Worm (Caenorhabditis elegans): Measurements from ENCODE around the gene W07G4.1.

The W07G4.1 gene

DNA sequence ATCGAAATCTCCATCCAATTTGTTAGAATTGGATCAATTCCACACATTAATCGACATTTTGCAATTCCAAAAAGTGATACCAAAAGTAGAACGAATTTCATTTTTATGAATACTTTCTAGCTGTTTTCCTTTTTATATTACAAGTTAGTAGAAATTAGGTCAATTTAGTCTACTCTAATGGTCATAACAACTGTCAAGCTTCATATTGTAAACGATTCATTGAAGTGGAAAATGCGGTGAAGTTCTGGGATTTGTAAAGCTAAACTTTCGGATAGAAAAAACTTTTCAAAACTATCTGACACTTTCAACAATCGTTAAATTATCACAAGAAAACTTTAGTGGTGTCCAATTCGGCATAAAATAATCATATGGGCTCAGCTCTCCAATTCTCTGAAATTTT, 1.3 kb downstream of the W07G4.1 start, which contains the start of gene W07G4.7:
TSS of gene W07G4.7 (minus strand) at position 101 of the 400 bp plus-strand sequence.
- TF ChIP-seq nhr-237 (tag; optimal IDR thresholded peaks at IDR 0.05), result no peak
- no peak for TF ChIP-seq attf-4 (tag; optimal IDR thresholded peaks at IDR 0.05)
- TF ChIP-seq arid-1 (GFP tag; conservative IDR thresholded peaks at IDR 0.05), result no peak
- no peak for TF ChIP-seq ztf-11 (tag; optimal IDR thresholded peaks at IDR 0.05)
- TF ChIP-seq lin-39 (tag; optimal IDR thresholded peaks at IDR 0.05), result no peak
- no peak for TF ChIP-seq snpc-1.2 (GFP tag; IDR thresholded peaks at IDR 0.05)
- TF ChIP-seq F44E2.7 (GFP tag; IDR thresholded peaks at IDR 0.05), result no peak
- no peak for TF ChIP-seq unc-39 (tag; optimal IDR thresholded peaks at IDR 0.05)
- no peak for TF ChIP-seq madf-5 (GFP tag; IDR thresholded peaks at IDR 0.05)
- TF ChIP-seq nhr-102 (tag; optimal IDR thresholded peaks at IDR 0.05), result no peak
- no peak for TF ChIP-seq jun-1 (tag; optimal IDR thresholded peaks at IDR 0.05)
- no peak for TF ChIP-seq rbr-2 (tag; optimal IDR thresholded peaks at IDR 0.05)
- TF ChIP-seq Y105C5A.15 (GFP tag; IDR thresholded peaks at IDR 0.05), result no peak
- no peak for TF ChIP-seq mep-1 (tag; optimal IDR thresholded peaks at IDR 0.05)
- TF ChIP-seq nhr-6 (tag; optimal IDR thresholded peaks at IDR 0.05), result no peak
- no peak for TF ChIP-seq fos-1 (tag; optimal IDR thresholded peaks at IDR 0.05)
- TF ChIP-seq ceh-20 (GFP tag; IDR thresholded peaks at IDR 0.05), result no peak
- TF ChIP-seq zfp-2 (tag; optimal IDR thresholded peaks at IDR 0.05), result no peak

DNA sequence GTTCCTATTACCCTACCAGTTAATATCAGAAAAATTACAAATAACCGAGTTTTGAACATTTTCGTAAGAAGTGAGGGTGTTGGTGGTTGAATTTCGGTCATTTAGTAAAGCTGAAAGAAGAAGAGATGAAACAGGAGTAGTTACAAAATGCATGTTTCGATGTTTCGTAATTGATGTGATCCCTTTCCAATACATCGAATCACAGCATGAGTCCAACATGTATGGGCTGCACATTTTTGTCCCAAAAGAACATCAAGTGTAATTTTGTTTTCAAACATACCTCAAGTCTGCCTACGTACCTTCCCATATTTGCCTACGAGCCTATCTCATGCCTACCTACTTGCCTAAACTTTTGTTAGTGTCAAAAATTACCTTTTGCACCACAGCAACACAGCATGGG, 3.1 kb downstream of the W07G4.1 start, which contains the start of gene W07G4.2:
TSS of gene W07G4.2 (minus strand) at position 101 of the 400 bp plus-strand sequence.
- TF ChIP-seq pqm-1 (tag; optimal IDR thresholded peaks at IDR 0.05) (no peak), ztf-11 (tag; optimal IDR thresholded peaks at IDR 0.05) (no peak), pha-4 (GFP tag; IDR thresholded peaks at IDR 0.05) (no peak), pha-4 (tag; optimal IDR thresholded peaks at IDR 0.05) (no peak), nhr-25 (tag; optimal IDR thresholded peaks at IDR 0.05; ENCODE audit: borderline replicate concordance, insufficient read depth) (no peak), fos-1 (tag; optimal IDR thresholded peaks at IDR 0.05) (no peak), snpc-1.2 (GFP tag; IDR thresholded peaks at IDR 0.05) (no peak), daf-19 (GFP tag; conservative IDR thresholded peaks at IDR 0.05) (no peak), dmd-9 (GFP tag; IDR thresholded peaks at IDR 0.05) (no peak), ceh-32 (tag; optimal IDR thresholded peaks at IDR 0.05; ENCODE audit: poor library complexity) (no peak), ztf-7 (tag; optimal IDR thresholded peaks at IDR 0.05) (no peak), hif-1 (tag; optimal IDR thresholded peaks at IDR 0.05) (no peak), sdz-12 (GFP tag; optimal IDR thresholded peaks at IDR 0.05) (no peak), snpc-4 (tag; optimal IDR thresholded peaks at IDR 0.05) (no peak), daf-16 (GFP tag; optimal IDR thresholded peaks at IDR 0.05) (no peak), daf-16 (tag; optimal IDR thresholded peaks at IDR 0.05) (no peak), mdl-1 (tag; optimal IDR thresholded peaks at IDR 0.05) (no peak)

DNA sequence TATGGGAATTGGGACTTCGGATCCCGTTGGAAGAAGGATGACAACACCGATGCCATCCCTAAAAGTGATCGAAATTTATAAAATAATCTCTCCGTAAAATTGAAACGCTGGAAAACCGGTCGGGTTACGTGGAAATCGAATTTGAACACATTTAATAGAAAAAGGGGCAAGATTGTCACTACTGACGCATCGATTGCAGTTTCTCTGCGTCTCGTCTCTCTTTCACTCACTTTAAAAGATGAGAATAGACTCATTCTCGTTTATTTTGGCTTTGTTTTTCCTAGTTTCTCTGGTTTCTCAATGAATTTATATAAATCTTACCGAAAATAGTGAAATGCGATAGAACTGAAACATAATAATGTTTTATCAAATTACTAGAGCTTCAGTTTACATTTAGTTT, 8.3 kb downstream of the W07G4.1 start, which contains the start of gene scyl-1:
TSS of gene scyl-1 (minus strand) at position 56 of the 400 bp plus-strand sequence.
- TF ChIP-seq F49E8.2 (tag; optimal IDR thresholded peaks at IDR 0.05; ENCODE audit: borderline replicate concordance) (no peak), zip-11 (GFP tag; IDR thresholded peaks at IDR 0.05) (no peak), vab-7 (GFP tag; IDR thresholded peaks at IDR 0.05) (no peak), ztf-7 (tag; optimal IDR thresholded peaks at IDR 0.05) (no peak), unc-62 (GFP tag; optimal IDR thresholded peaks at IDR 0.05 in 1 of 2) (peak in 1 of 2 experiments; percentile 82), unc-62 (tag; optimal IDR thresholded peaks at IDR 0.05) (no peak), nhr-28 (tag; optimal IDR thresholded peaks at IDR 0.05) (peak; percentile 70), hlh-11 (tag; optimal IDR thresholded peaks at IDR 0.05) (peak; percentile 78), lin-29 (GFP tag; IDR thresholded peaks at IDR 0.05) (0 out of 2 replicates have a peak, but pooled peaks have one; percentile 21), F37D6.2 (tag; optimal IDR thresholded peaks at IDR 0.05) (no peak), lsy-2 (tag; optimal IDR thresholded peaks at IDR 0.05) (peak in 1 of 2 experiments; percentile 90), jun-1 (tag; optimal IDR thresholded peaks at IDR 0.05) (peak; percentile 8), ces-1 (GFP tag; optimal IDR thresholded peaks at IDR 0.05) (no peak), nhr-48 (tag; optimal IDR thresholded peaks at IDR 0.05) (peak; percentile 36), nhr-6 (tag; optimal IDR thresholded peaks at IDR 0.05) (peak; percentile 96), nhr-237 (tag; optimal IDR thresholded peaks at IDR 0.05) (no peak), Y5F2A.4 (GFP tag; optimal IDR thresholded peaks at IDR 0.05) (no peak), lin-38 (GFP tag; IDR thresholded peaks at IDR 0.05) (no peak; the same call in 1 of the 2 replicates), unc-39 (tag; optimal IDR thresholded peaks at IDR 0.05) (no peak), nhr-10 (tag; optimal IDR thresholded peaks at IDR 0.05) (no peak), nhr-11 (tag; optimal IDR thresholded peaks at IDR 0.05) (peak; percentile 56), D1046.2 (GFP tag; IDR thresholded peaks at IDR 0.05) (no peak), ctbp-1 (GFP tag; IDR thresholded peaks at IDR 0.05) (peak; percentile 59), ceh-32 (tag; optimal IDR thresholded peaks at IDR 0.05; ENCODE audit: poor library complexity) (no peak)
